Fruit fly (Drosophila melanogaster) whole organism, prepupa: ENCODE data around the gene CG44837.

Experiments
- CG11294 ChIP-seq: fragments of 200-800 bp; sonication (Bioruptor generic); IDR thresholded peaks from 2 replicates; pipeline ENCODE4 v1.3.6; 2022; ENCODE audit warnings: missing biosample characterization, missing genetic modification characterization
- CG11902 ChIP-seq: fragments of 200-800 bp; sonication (Bioruptor generic); optimal IDR thresholded peaks from 3 replicates; lab custom pipeline; 2016; ENCODE audit warnings: missing biosample characterization, missing genetic modification characterization
- Hr39 ChIP-seq: fragments of 200-800 bp; sonication (Bioruptor generic); optimal IDR thresholded peaks from 2 replicates; lab custom pipeline; 2016; ENCODE audit warnings: missing biosample characterization, missing genetic modification characterization
- Lpt ChIP-seq: fragments of 200-800 bp; sonication (Bioruptor generic); optimal IDR thresholded peaks from 3 replicates; lab custom pipeline; 2016; ENCODE audit warnings: missing biosample characterization, missing genetic modification characterization
- Sox15 ChIP-seq: fragments of 200-800 bp; sonication (Bioruptor generic); optimal IDR thresholded peaks from 3 replicates; lab custom pipeline; 2016; ENCODE audit warnings: missing biosample characterization, missing genetic modification characterization
- achi ChIP-seq: fragments of 200-800 bp; sonication (Bioruptor generic); optimal IDR thresholded peaks from 3 replicates; lab custom pipeline; 2016; ENCODE audit warnings: missing biosample characterization, missing genetic modification characterization
- cyc ChIP-seq: fragments of 200-800 bp; sonication (Bioruptor generic); optimal IDR thresholded peaks from 3 replicates; lab custom pipeline; 2016; ENCODE audit warnings: missing biosample characterization, missing genetic modification characterization
- fd59A ChIP-seq: fragments of 200-800 bp; sonication (Bioruptor generic); optimal IDR thresholded peaks from 2 replicates; lab custom pipeline; 2017; ENCODE audit warnings: missing biosample characterization, mild to moderate bottlenecking, missing genetic modification characterization, missing genetic modification reagents
- fkh ChIP-seq: fragments of 200-800 bp; sonication (Bioruptor generic); optimal IDR thresholded peaks from 3 replicates; lab custom pipeline; 2017; ENCODE audit warnings: missing biosample characterization, mild to moderate bottlenecking, missing genetic modification characterization, moderate library complexity

DNA sequence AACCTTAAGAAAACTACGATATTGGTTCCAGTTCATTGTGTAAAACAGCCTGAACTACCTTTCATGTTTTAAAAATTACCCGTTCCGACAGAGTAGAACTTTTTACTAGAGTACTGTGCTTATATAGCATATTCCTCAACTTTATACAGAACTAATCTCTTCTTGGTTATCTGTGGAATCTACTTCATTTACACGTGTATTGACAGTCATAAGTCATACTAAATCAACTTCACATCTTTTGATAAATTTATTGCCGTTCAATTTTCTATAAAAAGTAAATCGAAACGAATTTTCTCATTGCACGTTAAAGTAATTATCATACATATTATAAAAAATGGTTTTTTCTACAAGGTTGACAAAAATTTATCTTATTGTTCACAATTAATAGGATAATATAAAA is 35.0 kb upstream of the CG44837 start, which contains the start of gene CG42397:
- TF ChIP-seq Sox15 (GFP tag; lab: Kevin White, UChicago) (no peak), fkh (GFP tag; lab: Kevin White, UChicago) (no peak), CG11902 (GFP tag; lab: Kevin White, UChicago) (no peak), CG11294 (GFP tag; lab: Robert Waterston, UW) (no peak), fd59A (GFP tag; lab: Kevin White, UChicago) (no peak), Hr39 (GFP tag; lab: Kevin White, UChicago) (no peak), cyc (no peak), Lpt (GFP tag; lab: Kevin White, UChicago) (no peak), achi (GFP tag; lab: Kevin White, UChicago) (no peak)
